Fruit fly (Drosophila melanogaster): ENCODE data around the gene FER.

FER gene

dm6 chr3R:9418373-9419299 lies 24.3 kb upstream of the FER start:
- TF ChIP-seq CG11617 (GFP tag; optimal IDR thresholded peaks at IDR 0.05) (no peak), tj (GFP tag; optimal IDR thresholded peaks at IDR 0.05) (peak; percentile 56), kay (GFP tag; ENCODE audit: borderline replicate concordance) (peak; percentile 73)

- TF ChIP-seq Hr96 (GFP tag; optimal IDR thresholded peaks at IDR 0.05) (no peak), tj (GFP tag; optimal IDR thresholded peaks at IDR 0.05) (peak; percentile 71), CG7045 (GFP tag; optimal IDR thresholded peaks at IDR 0.05) (peak; percentile 43), kay (GFP tag; ENCODE audit: borderline replicate concordance) (no peak), Crg-1 (GFP tag; optimal IDR thresholded peaks at IDR 0.05) (no peak), Clk (GFP tag; optimal IDR thresholded peaks at IDR 0.05) (no peak), cnc (optimal IDR thresholded peaks at IDR 0.05) (no peak), CG11617 (GFP tag; optimal IDR thresholded peaks at IDR 0.05) (peak; percentile 40), CG12768 (GFP tag; optimal IDR thresholded peaks at IDR 0.05) (peak; percentile 2), pad (GFP tag; optimal IDR thresholded peaks at IDR 0.05) (peak; percentile 6), ovo (GFP tag; optimal IDR thresholded peaks at IDR 0.05) (no peak), cic (GFP tag; optimal IDR thresholded peaks at IDR 0.05) (peak; percentile 57), bab1 (GFP tag; optimal IDR thresholded peaks at IDR 0.05) (peak; percentile 19), CG33017 (tag; optimal IDR thresholded peaks at IDR 0.05) (peak; percentile 30), CG14711 (tag; optimal IDR thresholded peaks at IDR 0.05) (no peak), CG1620 (GFP tag; optimal IDR thresholded peaks at IDR 0.05) (no peak), Mnt (GFP tag; optimal IDR thresholded peaks at IDR 0.05) (peak; percentile 77), CG7101 (tag; optimal IDR thresholded peaks at IDR 0.05) (no peak), toe (GFP tag; optimal IDR thresholded peaks at IDR 0.05) (no peak), CG5204 (GFP tag; optimal IDR thresholded peaks at IDR 0.05) (no peak)
Measured at dm6 chr3R:9417577-9418334, 23.4 kb upstream of the FER start, which contains the start of gene ps. Gene ps (plus strand): TSS chr3R:9417940.

dm6 chr3R:9416951-9417350 lies 22.6 kb upstream of the FER start:
- TF ChIP-seq CG7101 (tag; optimal IDR thresholded peaks at IDR 0.05) (no peak), cnc (optimal IDR thresholded peaks at IDR 0.05) (no peak), Mnt (GFP tag; optimal IDR thresholded peaks at IDR 0.05) (no peak), pad (GFP tag; optimal IDR thresholded peaks at IDR 0.05) (no peak), kay (GFP tag; ENCODE audit: borderline replicate concordance) (peak; percentile 77)

- TF ChIP-seq ovo (GFP tag; optimal IDR thresholded peaks at IDR 0.05), result peak; percentile 80
- TF ChIP-seq bab1 (GFP tag; optimal IDR thresholded peaks at IDR 0.05), result no peak
Measured at dm6 chr3R:9411928-9412640, 17.7 kb upstream of the FER start, which contains the start of the genes Task7 and alpha-Man-IIa. Gene Task7 (minus strand): TSS chr3R:9412293. Gene alpha-Man-IIa (plus strand): TSS chr3R:9412548.

dm6 chr3R:9410182-9410581 lies 15.8 kb upstream of the FER start, which contains the start of gene betaTub85D:
Gene betaTub85D (minus strand): TSS chr3R:9410282.
- no peak for TF ChIP-seq toe (GFP tag; optimal IDR thresholded peaks at IDR 0.05)

dm6 chr3R:9408069-9408468 lies 13.7 kb upstream of the FER start, which contains the start of gene CG44261:
Gene CG44261 (minus strand): TSS chr3R:9408169.
- TF ChIP-seq ovo (GFP tag; optimal IDR thresholded peaks at IDR 0.05) (no peak), pad (GFP tag; optimal IDR thresholded peaks at IDR 0.05) (no peak), CG7045 (GFP tag; optimal IDR thresholded peaks at IDR 0.05) (no peak), CG12768 (GFP tag; optimal IDR thresholded peaks at IDR 0.05) (no peak), CG7101 (tag; optimal IDR thresholded peaks at IDR 0.05) (no peak), CG5204 (GFP tag; optimal IDR thresholded peaks at IDR 0.05) (no peak), CG11617 (GFP tag; optimal IDR thresholded peaks at IDR 0.05) (no peak), CG1620 (GFP tag; optimal IDR thresholded peaks at IDR 0.05) (no peak), cnc (optimal IDR thresholded peaks at IDR 0.05) (no peak), cic (GFP tag; optimal IDR thresholded peaks at IDR 0.05) (no peak), CG33017 (tag; optimal IDR thresholded peaks at IDR 0.05) (no peak), Clk (GFP tag; optimal IDR thresholded peaks at IDR 0.05) (no peak), kay (GFP tag; ENCODE audit: borderline replicate concordance) (no peak)

All from whole organism, adult.